Fruit fly (Drosophila melanogaster): Measurements from ENCODE around the gene CG1074.

- no peak for TF ChIP-seq Mnt (GFP tag; optimal IDR thresholded peaks at IDR 0.05)
- TF ChIP-seq CG1620 (GFP tag; optimal IDR thresholded peaks at IDR 0.05), result no peak
- no peak for TF ChIP-seq CG7101 (tag; optimal IDR thresholded peaks at IDR 0.05)
These were observed 11.3 kb downstream of the CG1074 start for dm6 chr3R:4445083-4445482.
